Fruit fly (Drosophila melanogaster) whole organism, embryonic: Measurements from ENCODE around the gene simj.
A peak's percentile ranks its signal among the peaks of the same experiment; 100 is the strongest.

ENCODE experiments used
- CG10147 ChIP-seq: fragments of 200-800 bp; sonication (Bioruptor generic); optimal IDR thresholded peaks from 2 replicates; lab custom pipeline; 2019; ENCODE audit warnings: missing biosample characterization, mild to moderate bottlenecking, missing genetic modification characterization, moderate library complexity
- CG10366 ChIP-seq: fragments of 200-800 bp; sonication (Bioruptor generic); IDR thresholded peaks from 2 replicates; pipeline ENCODE4 v1.3.6; 2022; ENCODE audit warnings: missing biosample characterization, missing genetic modification characterization
- CG10543 ChIP-seq: fragments of 200-800 bp; sonication (Bioruptor generic); optimal IDR thresholded peaks from 3 replicates; lab custom pipeline; 2017; ENCODE audit warnings: missing biosample characterization, mild to moderate bottlenecking, missing genetic modification characterization, moderate library complexity
- CG11695 ChIP-seq: fragments of 200-800 bp; sonication (Bioruptor generic); IDR thresholded peaks from 3 replicates; pipeline ENCODE4 v1.3.6; 2022; ENCODE audit warnings: missing biosample characterization, missing genetic modification characterization
- CG1233 ChIP-seq: fragments of 200-800 bp; sonication (Bioruptor generic); optimal IDR thresholded peaks from 4 replicates; lab custom pipeline; 2018; ENCODE audit warnings: missing biosample characterization, mild to moderate bottlenecking, missing genetic modification characterization
- CG12769 ChIP-seq: fragments of 200-800 bp; sonication (Bioruptor generic); optimal IDR thresholded peaks from 2 replicates; lab custom pipeline; 2019; ENCODE audit warnings: missing biosample characterization, mild to moderate bottlenecking, missing genetic modification characterization, moderate library complexity
- CG13775 ChIP-seq: fragments of 200-800 bp; sonication (Bioruptor generic); optimal IDR thresholded peaks from 3 replicates; lab custom pipeline; 2017; ENCODE audit warnings: missing biosample characterization, mild to moderate bottlenecking, missing genetic modification characterization
- CG16863 ChIP-seq: fragments of 200-800 bp; sonication (Bioruptor generic); optimal IDR thresholded peaks from 3 replicates; lab custom pipeline; 2016; ENCODE audit warnings: missing biosample characterization, missing genetic modification characterization
- CG17829 ChIP-seq: fragments of 200-800 bp; optimal IDR thresholded peaks from 2 replicates; lab custom pipeline; 2019; ENCODE audit warnings: missing biosample characterization, mild to moderate bottlenecking, missing genetic modification characterization, moderate library complexity
- CG2712 ChIP-seq: fragments of 200-800 bp; optimal IDR thresholded peaks from 3 replicates; lab custom pipeline; 2019; ENCODE audit warnings: missing biosample characterization, mild to moderate bottlenecking, missing genetic modification characterization, moderate library complexity
- CG2875 ChIP-seq: fragments of 200-800 bp; sonication (Bioruptor generic); optimal IDR thresholded peaks from 2 replicates; lab custom pipeline; 2017; ENCODE audit warnings: missing biosample characterization, mild to moderate bottlenecking, missing genetic modification characterization, missing genetic modification reagents
- CG31365 ChIP-seq: fragments of 200-800 bp; sonication (Bioruptor generic); optimal IDR thresholded peaks from 2 replicates; lab custom pipeline; 2018; ENCODE audit warnings: missing biosample characterization, mild to moderate bottlenecking, missing genetic modification characterization
- CG32772 ChIP-seq: fragments of 200-800 bp; sonication (Bioruptor generic); IDR thresholded peaks from 2 replicates; pipeline ENCODE4 v1.3.6; 2022; ENCODE audit warnings: missing biosample characterization, missing genetic modification characterization
- CG4282 ChIP-seq: fragments of 200-800 bp; sonication (Bioruptor generic); optimal IDR thresholded peaks from 2 replicates; lab custom pipeline; 2016; ENCODE audit warnings: missing biosample characterization, missing genetic modification characterization
- CG5245 ChIP-seq: fragments of 200-800 bp; sonication (Bioruptor generic); optimal IDR thresholded peaks from 3 replicates; lab custom pipeline; 2016; ENCODE audit warnings: missing biosample characterization, missing genetic modification characterization
- CG7745 ChIP-seq: fragments of 200-800 bp; sonication (Bioruptor generic); optimal IDR thresholded peaks from 2 replicates; lab custom pipeline; 2018; ENCODE audit warnings: missing biosample characterization, mild to moderate bottlenecking, missing genetic modification characterization, moderate library complexity
- CG7928 ChIP-seq: fragments of 200-800 bp; sonication (Bioruptor generic); optimal IDR thresholded peaks from 2 replicates; lab custom pipeline; 2017; ENCODE audit warnings: missing biosample characterization, mild to moderate bottlenecking, missing genetic modification characterization
- CG8388 ChIP-seq: fragments of 200-800 bp; sonication (Bioruptor generic); optimal IDR thresholded peaks from 2 replicates; lab custom pipeline; 2019; ENCODE audit warnings: missing biosample characterization, mild to moderate bottlenecking, missing genetic modification characterization, moderate library complexity
- CG9876 ChIP-seq: fragments of 200-800 bp; sonication (Bioruptor generic); optimal IDR thresholded peaks from 2 replicates; lab custom pipeline; 2016; ENCODE audit warnings: missing biosample characterization, missing genetic modification characterization
- Camta ChIP-seq: fragments of 200-800 bp; sonication (Bioruptor generic); optimal IDR thresholded peaks from 2 replicates; lab custom pipeline; 2016; ENCODE audit warnings: missing biosample characterization, missing genetic modification characterization
- Dfd ChIP-seq, 2 experiments: fragments of >200 bp; optimal IDR thresholded peaks; 2 replicates each; lab custom pipeline; 2017; ENCODE audit warnings: missing biosample characterization in 2 of 2, missing genetic modification characterization in 2 of 2
- Doc3 ChIP-seq: fragments of 200-800 bp; sonication (Bioruptor generic); IDR thresholded peaks from 3 replicates; pipeline ENCODE4 v1.3.6; 2022; ENCODE audit warnings: missing biosample characterization, missing genetic modification characterization; ENCODE audit not compliant: partially characterized antibody
- E2f1 ChIP-seq: fragments of 200-800 bp; sonication (Bioruptor generic); IDR thresholded peaks from 2 replicates; pipeline ENCODE4 v1.3.6; 2022; ENCODE audit warnings: missing biosample characterization, missing genetic modification characterization
- E2f2 ChIP-seq: fragments of 200-800 bp; sonication (Bioruptor generic); IDR thresholded peaks from 2 replicates; pipeline ENCODE4 v1.3.6; 2022; ENCODE audit warnings: missing biosample characterization, missing genetic modification characterization
- HLH54F ChIP-seq: fragments of 200-800 bp; sonication (Bioruptor generic); optimal IDR thresholded peaks from 3 replicates; lab custom pipeline; 2016; ENCODE audit warnings: missing biosample characterization, missing genetic modification characterization
- NFAT ChIP-seq: fragments of 200-800 bp; sonication (Bioruptor generic); IDR thresholded peaks from 2 replicates; pipeline ENCODE4 v1.3.6; 2022; ENCODE audit warnings: missing biosample characterization, missing genetic modification characterization
- Neu2 ChIP-seq: fragments of 200-800 bp; sonication (Bioruptor generic); optimal IDR thresholded peaks from 3 replicates; lab custom pipeline; 2016; ENCODE audit warnings: missing biosample characterization, missing genetic modification characterization, borderline replicate concordance
- NfI ChIP-seq: fragments of 200-800 bp; sonication (Bioruptor generic); optimal IDR thresholded peaks from 3 replicates; lab custom pipeline; 2018; ENCODE audit warnings: missing biosample characterization, mild to moderate bottlenecking, missing genetic modification characterization, moderate library complexity
- Rfx ChIP-seq: fragments of 200-800 bp; sonication (Bioruptor generic); IDR thresholded peaks from 2 replicates; pipeline ENCODE4 v1.3.6; 2022; ENCODE audit warnings: missing biosample characterization, missing genetic modification characterization
- Sox100B ChIP-seq: fragments of 200-800 bp; sonication (Bioruptor generic); optimal IDR thresholded peaks from 3 replicates; lab custom pipeline; 2018; ENCODE audit warnings: missing biosample characterization, mild to moderate bottlenecking, missing genetic modification characterization
- Stat92E ChIP-seq, 3 experiments: fragments of >200 bp in 2 of 3; fragments of 200-800 bp in 1 of 3; sonication (Bioruptor generic) in 1 of 3; optimal IDR thresholded peaks; 2 replicates each; lab custom pipeline; 2017 to 2019; ENCODE audit warnings: missing biosample characterization in 3 of 3, missing genetic modification characterization in 3 of 3, mild to moderate bottlenecking in 1 of 3, moderate library complexity in 1 of 3
- abd-A ChIP-seq: fragments of 200-800 bp; sonication (Bioruptor generic); optimal IDR thresholded peaks from 3 replicates; lab custom pipeline; 2019; ENCODE audit warnings: missing biosample characterization, mild to moderate bottlenecking, missing genetic modification characterization, moderate library complexity
- aop ChIP-seq: fragments of 200-800 bp; sonication (Bioruptor generic); IDR thresholded peaks from 2 replicates; pipeline ENCODE4 v1.3.6; 2022; ENCODE audit warnings: missing biosample characterization, missing genetic modification characterization
- bab2 ChIP-seq: fragments of 200-800 bp; sonication (Bioruptor generic); optimal IDR thresholded peaks from 2 replicates; lab custom pipeline; 2016; ENCODE audit warnings: missing biosample characterization, missing genetic modification characterization
- bowl ChIP-seq: fragments of 200-800 bp; sonication (Bioruptor generic); IDR thresholded peaks from 2 replicates; pipeline ENCODE4 v1.3.6; 2022; ENCODE audit warnings: missing biosample characterization, missing genetic modification characterization
- danr ChIP-seq: fragments of 200-800 bp; sonication (Bioruptor generic); IDR thresholded peaks from 2 replicates; pipeline ENCODE4 v1.3.6; 2022; ENCODE audit warnings: missing biosample characterization, missing genetic modification characterization
- dm ChIP-seq: fragments of 200-800 bp; sonication (Bioruptor generic); optimal IDR thresholded peaks from 3 replicates; lab custom pipeline; 2016; ENCODE audit warnings: missing biosample characterization, missing genetic modification characterization
- fd3F ChIP-seq: fragments of 200-800 bp; sonication (Bioruptor generic); optimal IDR thresholded peaks from 2 replicates; lab custom pipeline; 2018; ENCODE audit warnings: missing biosample characterization, mild to moderate bottlenecking, missing genetic modification characterization, moderate library complexity
- fu2 ChIP-seq: fragments of 200-800 bp; sonication (Bioruptor generic); optimal IDR thresholded peaks from 2 replicates; lab custom pipeline; 2016; ENCODE audit warnings: missing biosample characterization, missing genetic modification characterization
- gro ChIP-seq: fragments of 200-800 bp; sonication (Bioruptor generic); optimal IDR thresholded peaks from 2 replicates; lab custom pipeline; 2016; ENCODE audit warnings: missing biosample characterization, missing genetic modification characterization
- gsb ChIP-seq: fragments of 200-800 bp; sonication (Bioruptor generic); IDR thresholded peaks from 2 replicates; pipeline ENCODE4 v1.3.6; 2022; ENCODE audit warnings: missing biosample characterization, missing genetic modification characterization
- lbe ChIP-seq: fragments of 200-800 bp; sonication (Bioruptor generic); optimal IDR thresholded peaks from 2 replicates; lab custom pipeline; 2016; ENCODE audit warnings: missing biosample characterization, mild to moderate bottlenecking, missing genetic modification characterization
- lov ChIP-seq, 2 experiments: fragments of 200-800 bp in 1 of 2; fragments of >200 bp in 1 of 2; sonication (Bioruptor generic) in 1 of 2; IDR thresholded peaks in 1 of 2; optimal IDR thresholded peaks in 1 of 2; 2 replicates in 1 of 2; 3 replicates in 1 of 2; pipeline versions ENCODE4 v1.3.6 to Lab custom; 2017 to 2022; ENCODE audit warnings: missing biosample characterization in 1 of 2, missing genetic modification characterization in 1 of 2
- shn ChIP-seq: fragments of 200-800 bp; sonication (Bioruptor generic); optimal IDR thresholded peaks from 3 replicates; lab custom pipeline; 2016; ENCODE audit warnings: missing biosample characterization, missing genetic modification characterization
- slou ChIP-seq: fragments of 200-800 bp; sonication (Bioruptor generic); optimal IDR thresholded peaks from 3 replicates; lab custom pipeline; 2016; ENCODE audit warnings: missing biosample characterization, missing genetic modification characterization
- sr ChIP-seq: fragments of 200-800 bp; sonication (Bioruptor generic); IDR thresholded peaks from 3 replicates; pipeline ENCODE4 v1.3.6; 2022; ENCODE audit warnings: missing biosample characterization, missing genetic modification characterization
- ssp ChIP-seq: fragments of 200-800 bp; sonication (Bioruptor generic); IDR thresholded peaks from 2 replicates; pipeline ENCODE4 v1.3.6; 2022; ENCODE audit warnings: missing biosample characterization, missing genetic modification characterization
- tgo ChIP-seq: fragments of 200-800 bp; sonication (Bioruptor generic); IDR thresholded peaks from 3 replicates; pipeline ENCODE4 v1.3.6; 2022; ENCODE audit warnings: missing biosample characterization, missing genetic modification characterization
- trh ChIP-seq: fragments of 200-800 bp; sonication (Bioruptor generic); optimal IDR thresholded peaks from 2 replicates; lab custom pipeline; 2016; ENCODE audit warnings: missing biosample characterization, missing genetic modification characterization
- tup ChIP-seq: fragments of 200-800 bp; sonication (Bioruptor generic); optimal IDR thresholded peaks from 2 replicates; lab custom pipeline; 2016; ENCODE audit warnings: missing biosample characterization, mild to moderate bottlenecking, missing genetic modification characterization, moderate library complexity

The simj gene

DNA sequence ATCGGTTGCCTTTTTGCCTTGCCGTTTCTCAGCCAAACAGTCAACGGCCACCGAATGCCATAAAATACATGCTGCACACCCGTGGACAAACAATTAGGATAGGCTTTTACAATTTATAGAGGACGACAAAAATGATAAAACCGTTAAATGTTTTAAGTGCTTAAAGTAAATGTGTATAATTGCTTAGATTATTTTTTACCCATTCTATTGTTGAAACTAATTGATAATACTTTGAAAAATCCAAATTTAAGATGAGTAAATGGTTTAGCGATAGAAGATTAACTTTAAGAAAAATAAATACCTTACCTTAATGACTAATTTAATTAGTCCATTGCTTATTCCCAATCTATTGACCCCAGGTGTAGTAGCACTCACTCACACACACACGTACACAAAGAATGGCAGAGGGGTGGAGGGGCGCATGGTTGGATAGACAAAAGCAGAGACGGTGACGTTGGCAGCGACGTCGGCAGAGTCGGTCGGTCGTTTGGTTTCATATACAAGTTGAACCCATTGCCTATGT, 14.1 kb downstream of the simj start (continued):
- TF ChIP-seq CG16863 (peak; percentile 87), gro (GFP tag; lab: Kevin White, UChicago) (peak; percentile 85), CG2875 (GFP tag; lab: Kevin White, UChicago) (peak; percentile 95), CG7928 (GFP tag; lab: Kevin White, UChicago) (peak; percentile 63), CG2712 (tag; lab: Kevin White, UChicago) (peak; percentile 98), CG31365 (peak; percentile 45), Neu2 (peak; percentile 40), dm (GFP tag; lab: Kevin White, UChicago) (peak; percentile 79), trh (GFP tag; lab: Kevin White, UChicago) (peak; percentile 85), CG9876 (peak; percentile 26), CG4282 (peak; percentile 9), fd3F (GFP tag; lab: Kevin White, UChicago) (peak; percentile 86), fu2 (GFP tag; lab: Kevin White, UChicago) (peak; percentile 80), bab2 (GFP tag; lab: Kevin White, UChicago) (peak; percentile 88), aop (GFP tag; lab: Robert Waterston, UW) (no peak), Sox100B (peak; percentile 98), bowl (GFP tag; lab: Robert Waterston, UW) (peak; percentile 85), CG12769 (tag; lab: Kevin White, UChicago) (peak; percentile 81), E2f2 (GFP tag; lab: Robert Waterston, UW) (peak; percentile 80; the same call in 1 of the 2 replicates), Doc3 (GFP tag; lab: Robert Waterston, UW) (no peak), Rfx (GFP tag; lab: Robert Waterston, UW) (peak; percentile 91), lov (optimal IDR thresholded peaks at IDR 0.05; lab: Kevin White, UChicago) (no peak), lov (GFP tag; IDR thresholded peaks at IDR 0.05; lab: Robert Waterston, UW) (peak; percentile 75; the same call in 2 of the 3 replicates), CG11695 (peak; percentile 98), CG10147 (GFP tag; lab: Kevin White, UChicago) (peak; percentile 87), E2f1 (GFP tag; lab: Robert Waterston, UW) (peak; percentile 94), CG32772 (GFP tag; lab: Robert Waterston, UW) (peak; percentile 92), CG13775 (GFP tag; lab: Kevin White, UChicago) (peak; percentile 95), CG17829 (tag; lab: Kevin White, UChicago) (peak; percentile 98), gsb (peak; percentile 87), CG10366 (GFP tag; lab: Robert Waterston, UW) (peak; percentile 90), CG7745 (tag; lab: Kevin White, UChicago) (peak; percentile 22), CG1233 (GFP tag; lab: Kevin White, UChicago) (peak; percentile 95), Camta (GFP tag; lab: Kevin White, UChicago) (peak; percentile 87), NfI (GFP tag; lab: Kevin White, UChicago) (peak; percentile 91), HLH54F (GFP tag; lab: Kevin White, UChicago) (peak; percentile 86), danr (GFP tag; lab: Robert Waterston, UW) (peak; percentile 92), tgo (GFP tag; lab: Robert Waterston, UW) (peak; percentile 96), shn (GFP tag; lab: Kevin White, UChicago) (peak; percentile 79), CG5245 (GFP tag; lab: Kevin White, UChicago) (peak; percentile 67), Stat92E (GFP tag; optimal IDR thresholded peaks at IDR 0.05; lab: Kevin White, UChicago) (peak in 1 of 3 experiments; percentile 86), slou (GFP tag; lab: Kevin White, UChicago) (peak; percentile 72), abd-A (tag; lab: Kevin White, UChicago) (peak; percentile 90), sr (GFP tag; lab: Robert Waterston, UW) (0 out of 3 replicates have a peak, but pooled peaks have one; percentile 17), tup (peak; percentile 62), CG8388 (GFP tag; lab: Kevin White, UChicago) (peak; percentile 97), CG10543 (GFP tag; lab: Kevin White, UChicago) (peak; percentile 96), ssp (GFP tag; lab: Robert Waterston, UW) (peak; percentile 85), Dfd (GFP tag; optimal IDR thresholded peaks at IDR 0.05; lab: Kevin White, UChicago) (peak in 1 of 2 experiments; percentile 67), NFAT (GFP tag; lab: Robert Waterston, UW) (peak; percentile 81), lbe (GFP tag; lab: Kevin White, UChicago) (no peak)
